Fruit fly (Drosophila melanogaster): Measurements from ENCODE around the gene CG5860.
A peak's percentile ranks its signal among the peaks of the same experiment; 100 is the strongest.

Gene CG5860

DNA sequence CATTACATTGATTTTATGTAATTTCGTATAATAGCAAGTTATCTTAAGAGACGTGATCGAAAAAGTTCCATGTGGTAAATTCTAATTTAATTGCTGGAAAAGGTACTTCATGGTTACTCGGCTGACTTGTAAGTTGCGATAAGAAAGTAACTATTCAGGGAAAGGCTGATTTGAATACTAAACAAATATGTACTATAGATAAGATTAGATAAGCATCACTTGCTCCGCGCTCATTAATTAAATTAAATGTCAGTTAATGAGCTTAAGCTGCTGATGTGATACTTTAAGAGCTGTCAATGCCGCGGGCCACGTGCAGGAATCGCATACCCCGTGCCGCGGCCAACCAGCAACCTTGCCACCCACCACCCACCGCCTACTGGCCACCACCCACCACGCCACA, 9.3 kb upstream of the CG5860 start (continued):
- TF ChIP-seq ATbp (GFP tag; optimal IDR thresholded peaks at IDR 0.05): peak; percentile 11
- no peak for TF ChIP-seq E2f1 (GFP tag; IDR thresholded peaks at IDR 0.05)
- no peak for TF ChIP-seq ro (GFP tag; IDR thresholded peaks at IDR 0.05)
- TF ChIP-seq CG18476 (GFP tag; optimal IDR thresholded peaks at IDR 0.05): no peak
- no peak for TF ChIP-seq gt (GFP tag; IDR thresholded peaks at IDR 0.05)
- no peak for TF ChIP-seq CG17612 (GFP tag; IDR thresholded peaks at IDR 0.05)
- no peak for TF ChIP-seq CkIIα-i1 (GFP tag; IDR thresholded peaks at IDR 0.05)
- TF ChIP-seq CG18764 (GFP tag; optimal IDR thresholded peaks at IDR 0.05): no peak
- no peak for TF ChIP-seq CG2120 (GFP tag; optimal IDR thresholded peaks at IDR 0.05)
- no peak for TF ChIP-seq Sry-β (GFP tag; optimal IDR thresholded peaks at IDR 0.05)
- no peak for TF ChIP-seq cas (GFP tag; IDR thresholded peaks at IDR 0.05)
- TF ChIP-seq Bteb2 (GFP tag; optimal IDR thresholded peaks at IDR 0.05): no peak
- no peak for TF ChIP-seq CG14965 (GFP tag; optimal IDR thresholded peaks at IDR 0.05; ENCODE audit: borderline replicate concordance)
- peak; percentile 30 for TF ChIP-seq Asciz (GFP tag; optimal IDR thresholded peaks at IDR 0.05)
- peak; percentile 5 for TF ChIP-seq ftz-f1 (GFP tag; optimal IDR thresholded peaks at IDR 0.05)
- TF ChIP-seq CG14014 (GFP tag; IDR thresholded peaks at IDR 0.05): no peak
- TF ChIP-seq CG6791 (GFP tag; IDR thresholded peaks at IDR 0.05; ENCODE audit: partially characterized antibody): no peak
- TF ChIP-seq CG30020 (tag; optimal IDR thresholded peaks at IDR 0.05): no peak
- no peak for TF ChIP-seq CG9817 (tag; optimal IDR thresholded peaks at IDR 0.05)
- no peak for TF ChIP-seq unc-4 (GFP tag; IDR thresholded peaks at IDR 0.05; ENCODE audit: partially characterized antibody)

DNA sequence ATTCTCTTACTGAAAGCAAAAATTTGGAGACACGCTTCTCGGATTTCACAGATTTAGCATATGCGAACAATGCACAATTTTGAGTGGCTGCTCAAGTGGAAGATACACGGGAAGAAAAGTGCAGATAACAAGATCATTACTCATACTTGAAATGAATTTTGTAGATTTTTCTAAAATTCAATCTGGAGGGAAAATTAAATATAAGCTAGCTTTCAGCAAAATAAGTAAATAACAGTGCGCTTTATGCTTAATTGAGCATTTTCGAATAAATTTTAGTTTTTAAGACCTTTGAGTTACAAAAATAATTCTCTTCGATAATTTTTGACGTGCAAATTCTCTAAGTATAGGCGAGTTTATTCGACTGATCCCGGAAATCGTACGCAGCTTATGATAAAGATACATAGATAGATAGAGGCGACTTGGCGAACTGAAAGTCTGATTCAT, 8.7 kb upstream of the CG5860 start:
- TF ChIP-seq Asciz (GFP tag; optimal IDR thresholded peaks at IDR 0.05) (peak; percentile 38), CG9437 (GFP tag; optimal IDR thresholded peaks at IDR 0.05) (no peak), pnt (GFP tag; optimal IDR thresholded peaks at IDR 0.05) (peak; percentile 60), CG14667 (GFP tag; IDR thresholded peaks at IDR 0.05) (no peak), crol (GFP tag; IDR thresholded peaks at IDR 0.05) (no peak), dpn (GFP tag; optimal IDR thresholded peaks at IDR 0.05) (no peak), Side (GFP tag; optimal IDR thresholded peaks at IDR 0.05) (no peak), CG11398 (GFP tag; optimal IDR thresholded peaks at IDR 0.05) (no peak), sc (optimal IDR thresholded peaks at IDR 0.05) (no peak), sc (GFP tag; optimal IDR thresholded peaks at IDR 0.05) (no peak), Optix (GFP tag; IDR thresholded peaks at IDR 0.05) (no peak), Max (GFP tag; optimal IDR thresholded peaks at IDR 0.05) (peak; percentile 17), dati (GFP tag; IDR thresholded peaks at IDR 0.05) (no peak), tap (tag; optimal IDR thresholded peaks at IDR 0.05) (peak; percentile 17), Dbx (GFP tag; IDR thresholded peaks at IDR 0.05) (0 out of 3 replicates have a peak, but pooled peaks have one; percentile 28), CG10274 (GFP tag; optimal IDR thresholded peaks at IDR 0.05) (no peak), H2.0 (GFP tag; IDR thresholded peaks at IDR 0.05) (no peak), CG2889 (GFP tag; IDR thresholded peaks at IDR 0.05) (no peak), CG9932 (GFP tag; IDR thresholded peaks at IDR 0.05) (no peak), gcm2 (GFP tag; optimal IDR thresholded peaks at IDR 0.05) (no peak), CG15514 (GFP tag; optimal IDR thresholded peaks at IDR 0.05) (peak; percentile 35), CG6654 (GFP tag; optimal IDR thresholded peaks at IDR 0.05) (no peak), Adf1 (GFP tag; IDR thresholded peaks at IDR 0.05) (no peak), CG16815 (GFP tag; optimal IDR thresholded peaks at IDR 0.05) (no peak), CG17568 (GFP tag; optimal IDR thresholded peaks at IDR 0.05) (no peak), chinmo (GFP tag; IDR thresholded peaks at IDR 0.05; ENCODE audit: partially characterized antibody) (no peak), CG5953 (GFP tag; IDR thresholded peaks at IDR 0.05) (no peak), CG1024 (GFP tag; IDR thresholded peaks at IDR 0.05) (0 out of 2 replicates have a peak, but pooled peaks have one; percentile 17), CG13894 (tag; optimal IDR thresholded peaks at IDR 0.05) (no peak), CG2712 (tag; optimal IDR thresholded peaks at IDR 0.05) (peak; percentile 43), Ada2b (GFP tag; IDR thresholded peaks at IDR 0.05) (peak; percentile 48), CG8765 (GFP tag; IDR thresholded peaks at IDR 0.05) (no peak), Sox102F (GFP tag; optimal IDR thresholded peaks at IDR 0.05) (peak; percentile 3)

All from whole organism, embryonic.